ENCODE assay signal across 5 worm cellular contexts in the genomic region with DNA sequence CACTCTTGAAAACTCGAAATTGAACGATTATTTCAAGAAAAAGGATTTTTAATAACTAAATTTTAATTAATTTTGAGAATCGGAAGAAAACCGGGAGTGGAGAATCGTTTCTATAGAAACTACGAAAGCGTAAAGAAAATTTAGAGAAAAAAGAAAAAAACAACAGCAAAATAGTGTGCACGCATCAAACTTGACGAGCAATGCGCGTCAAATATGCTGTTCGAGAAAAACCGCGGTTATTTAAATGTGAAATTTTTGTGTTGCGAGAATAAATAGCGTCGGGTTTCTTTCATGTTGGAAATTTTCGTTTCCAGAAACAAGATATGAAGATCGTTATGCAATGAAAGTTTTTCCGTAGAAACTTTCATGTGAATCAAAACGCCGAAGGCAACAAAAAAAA.
TF ChIP-seq lines count a peak whose summit lies in the region.

No protein-coding gene starts in this region.

TF ChIP-seq in whole organism, L1 larva, 84 proteins besides CTCF, POLR2A, EP300 and RAD21 (continued from another document and continues in another):
- TF ChIP-seq hpl-2 (GFP tag; optimal IDR thresholded peaks at IDR 0.05; lab: Kevin White, UChicago): no peak
- TF ChIP-seq pqm-1 (tag; optimal IDR thresholded peaks at IDR 0.05; lab: Kevin White, UChicago): no peak
- peak; percentile 43 for TF ChIP-seq snpc-4 (tag; optimal IDR thresholded peaks at IDR 0.05; lab: Kevin White, UChicago)
- TF ChIP-seq dpl-1 (GFP tag; optimal IDR thresholded peaks at IDR 0.05; lab: Kevin White, UChicago): peak; percentile 90 to 95 (median 94)
- no peak for TF ChIP-seq fos-1 (tag; optimal IDR thresholded peaks at IDR 0.05; lab: Kevin White, UChicago)
- TF ChIP-seq vab-15 (tag; optimal IDR thresholded peaks at IDR 0.05; lab: Kevin White, UChicago): no peak
- no peak for TF ChIP-seq aha-1 (tag; optimal IDR thresholded peaks at IDR 0.05; lab: Kevin White, UChicago)
- TF ChIP-seq lin-13 (GFP tag; optimal IDR thresholded peaks at IDR 0.05; lab: Kevin White, UChicago): peak; percentile 8
- TF ChIP-seq ztf-4 (tag; optimal IDR thresholded peaks at IDR 0.05; lab: Kevin White, UChicago): no peak
- TF ChIP-seq aly-2 (tag; optimal IDR thresholded peaks at IDR 0.05; lab: Kevin White, UChicago): no peak
- TF ChIP-seq Y116A8C.19 (tag; optimal IDR thresholded peaks at IDR 0.05; lab: Kevin White, UChicago; ENCODE audit: borderline replicate concordance): no peak
- TF ChIP-seq sup-37 (GFP tag; optimal IDR thresholded peaks at IDR 0.05; lab: Kevin White, UChicago): no peak
- TF ChIP-seq fkh-4 (tag; optimal IDR thresholded peaks at IDR 0.05; lab: Kevin White, UChicago; ENCODE audit: borderline replicate concordance): no peak
- no peak for TF ChIP-seq elt-2 (tag; optimal IDR thresholded peaks at IDR 0.05; lab: Kevin White, UChicago)
- TF ChIP-seq hlh-17 (GFP tag; optimal IDR thresholded peaks at IDR 0.05; lab: Kevin White, UChicago; ENCODE audit: borderline replicate concordance): no peak
- peak; percentile 17 to 60 (median 21) for TF ChIP-seq ceh-82 (tag; optimal IDR thresholded peaks at IDR 0.05; lab: Kevin White, UChicago)
- peak; percentile 93 to 97 for TF ChIP-seq lin-35 (GFP tag; optimal IDR thresholded peaks at IDR 0.05; lab: Kevin White, UChicago)
- TF ChIP-seq skn-1 (tag; optimal IDR thresholded peaks at IDR 0.05; lab: Kevin White, UChicago): peak; percentile 53
- TF ChIP-seq ztf-11 (tag; optimal IDR thresholded peaks at IDR 0.05; lab: Kevin White, UChicago): no peak
- TF ChIP-seq lin-14 (GFP tag; optimal IDR thresholded peaks at IDR 0.05; lab: Kevin White, UChicago): peak; percentile 7
- TF ChIP-seq egl-13 (tag; optimal IDR thresholded peaks at IDR 0.05; lab: Kevin White, UChicago): no peak
- TF ChIP-seq elt-3 (tag; optimal IDR thresholded peaks at IDR 0.05; lab: Kevin White, UChicago): no peak
- peak; percentile 43 for TF ChIP-seq xbp-1 (tag; optimal IDR thresholded peaks at IDR 0.05; lab: Kevin White, UChicago)
- TF ChIP-seq nhr-85 (tag; lab: Kevin White, UChicago): peak; percentile 41
- TF ChIP-seq snu-23 (GFP tag; optimal IDR thresholded peaks at IDR 0.05; lab: Kevin White, UChicago): peak; percentile 63

TF ChIP-seq in whole organism, L2 larva, 48 proteins besides CTCF, POLR2A, EP300 and RAD21 (continued from another document):
- TF ChIP-seq unc-55 (GFP tag; optimal IDR thresholded peaks at IDR 0.05; lab: Kevin White, UChicago) (peak; percentile 83), lsy-2 (tag; optimal IDR thresholded peaks at IDR 0.05; lab: Kevin White, UChicago) (peak; percentile 27 to 82), gmeb-1 (tag; optimal IDR thresholded peaks at IDR 0.05; lab: Kevin White, UChicago) (peak; percentile 92), peb-1 (tag; optimal IDR thresholded peaks at IDR 0.05; lab: Kevin White, UChicago) (no peak)
TF ChIP-seq in whole organism, L2 larva: peak in this region for 11.

TF ChIP-seq in whole organism, L3 larva, 47 proteins besides CTCF, POLR2A, EP300 and RAD21 (continued from another document):
- peak; percentile 48 for TF ChIP-seq snpc-4 (tag; optimal IDR thresholded peaks at IDR 0.05; lab: Kevin White, UChicago)
- no peak for TF ChIP-seq tbx-2 (tag; optimal IDR thresholded peaks at IDR 0.05; lab: Kevin White, UChicago)
- no peak for TF ChIP-seq nhr-77 (tag; optimal IDR thresholded peaks at IDR 0.05; lab: Kevin White, UChicago)
- no peak for TF ChIP-seq jun-1 (tag; optimal IDR thresholded peaks at IDR 0.05; lab: Kevin White, UChicago)

TF ChIP-seq in whole organism, L4 larva, 104 proteins besides CTCF, POLR2A, EP300 and RAD21 (continued from another document):
- TF ChIP-seq mdl-1 (tag; optimal IDR thresholded peaks at IDR 0.05; lab: Kevin White, UChicago) (no peak), fkh-10 (GFP tag; optimal IDR thresholded peaks at IDR 0.05; lab: Kevin White, UChicago) (no peak), unc-130 (GFP tag; optimal IDR thresholded peaks at IDR 0.05; lab: Kevin White, UChicago) (no peak), lim-7 (GFP tag; IDR thresholded peaks at IDR 0.05; lab: Robert Waterston, UW) (no peak), ceh-28 (tag; optimal IDR thresholded peaks at IDR 0.05; lab: Kevin White, UChicago) (no peak), nhr-77 (tag; optimal IDR thresholded peaks at IDR 0.05; lab: Kevin White, UChicago) (no peak), lin-15B (tag; optimal IDR thresholded peaks at IDR 0.05; lab: Kevin White, UChicago) (no peak), hlh-30 (tag; optimal IDR thresholded peaks at IDR 0.05; lab: Kevin White, UChicago; ENCODE audit: insufficient read depth) (peak; percentile 57), nhr-102 (tag; optimal IDR thresholded peaks at IDR 0.05; lab: Kevin White, UChicago) (no peak), hlh-11 (tag; optimal IDR thresholded peaks at IDR 0.05; lab: Kevin White, UChicago) (no peak), jun-1 (tag; optimal IDR thresholded peaks at IDR 0.05; lab: Kevin White, UChicago) (no peak), hmg-1.1 (GFP tag; IDR thresholded peaks at IDR 0.05; lab: Robert Waterston, UW) (peak; percentile 43; the same call in 1 of the 2 replicates), ztf-7 (tag; optimal IDR thresholded peaks at IDR 0.05; lab: Kevin White, UChicago) (no peak), spr-3 (GFP tag; optimal IDR thresholded peaks at IDR 0.05; lab: Kevin White, UChicago) (no peak), T20F7.1 (GFP tag; optimal IDR thresholded peaks at IDR 0.05; lab: Kevin White, UChicago) (peak; percentile 65), aly-2 (tag; optimal IDR thresholded peaks at IDR 0.05; lab: Kevin White, UChicago) (no peak), php-3 (GFP tag; IDR thresholded peaks at IDR 0.05; lab: Robert Waterston, UW) (no peak), lin-38 (GFP tag; IDR thresholded peaks at IDR 0.05; lab: Robert Waterston, UW) (peak; percentile 52), dve-1 (tag; optimal IDR thresholded peaks at IDR 0.05; lab: Kevin White, UChicago; ENCODE audit: insufficient read depth) (no peak), spr-1 (tag; optimal IDR thresholded peaks at IDR 0.05; lab: Kevin White, UChicago) (no peak)

TF ChIP-seq in whole organism, young adult, 124 proteins besides CTCF, POLR2A, EP300 and RAD21 (continued from another document):
- TF ChIP-seq tbp1 (GFP tag; optimal IDR thresholded peaks at IDR 0.05; lab: Kevin White, UChicago): no peak
- TF ChIP-seq ccch-3 (GFP tag; optimal IDR thresholded peaks at IDR 0.05; lab: Kevin White, UChicago): no peak
- no peak for TF ChIP-seq snpc-4 (GFP tag; optimal IDR thresholded peaks at IDR 0.05; lab: Kevin White, UChicago)
- TF ChIP-seq snpc-4 (tag; optimal IDR thresholded peaks at IDR 0.05; lab: Kevin White, UChicago): peak in 1 of 4 experiments; percentile 11
- TF ChIP-seq Y53F4B.3 (GFP tag; IDR thresholded peaks at IDR 0.05; lab: Robert Waterston, UW): no peak
- TF ChIP-seq lir-1 (GFP tag; conservative IDR thresholded peaks at IDR 0.05; lab: Robert Waterston, UW): no peak
- TF ChIP-seq rec-8 (tag; optimal IDR thresholded peaks at IDR 0.05; lab: Kevin White, UChicago): no peak
- no peak for TF ChIP-seq let-526 (GFP tag; IDR thresholded peaks at IDR 0.05; lab: Robert Waterston, UW)
- TF ChIP-seq cebp-2 (GFP tag; IDR thresholded peaks at IDR 0.05; lab: Robert Waterston, UW): no peak
- no peak for TF ChIP-seq dox-1 (GFP tag; IDR thresholded peaks at IDR 0.05; lab: Robert Waterston, UW)
- no peak for TF ChIP-seq T07F8.4 (tag; optimal IDR thresholded peaks at IDR 0.05; lab: Kevin White, UChicago)
- no peak for TF ChIP-seq lin-40 (tag; optimal IDR thresholded peaks at IDR 0.05; lab: Kevin White, UChicago)
- TF ChIP-seq sptf-2 (GFP tag; optimal IDR thresholded peaks at IDR 0.05; lab: Kevin White, UChicago): no peak
- TF ChIP-seq ZK185.1 (tag; optimal IDR thresholded peaks at IDR 0.05; lab: Kevin White, UChicago; ENCODE audit: poor library complexity, severe bottlenecking): no peak
- TF ChIP-seq rcor-1 (GFP tag; IDR thresholded peaks at IDR 0.05; lab: Robert Waterston, UW): no peak
- no peak for TF ChIP-seq ceh-58 (GFP tag; IDR thresholded peaks at IDR 0.05; lab: Robert Waterston, UW)
- TF ChIP-seq B0019.2 (GFP tag; conservative IDR thresholded peaks at IDR 0.05; lab: Robert Waterston, UW): no peak
- peak; percentile 68 for TF ChIP-seq lin-54 (GFP tag; optimal IDR thresholded peaks at IDR 0.05; lab: Kevin White, UChicago)
- peak; percentile 48 for TF ChIP-seq dpl-1 (GFP tag; optimal IDR thresholded peaks at IDR 0.05; lab: Kevin White, UChicago)
- TF ChIP-seq hrde-1 (tag; optimal IDR thresholded peaks at IDR 0.05; lab: Kevin White, UChicago; ENCODE audit: borderline replicate concordance): no peak
- peak; percentile 54 for TF ChIP-seq efl-1 (GFP tag; optimal IDR thresholded peaks at IDR 0.05; lab: Kevin White, UChicago)
- TF ChIP-seq snpc-1.1 (tag; optimal IDR thresholded peaks at IDR 0.05; lab: Kevin White, UChicago; ENCODE audit: insufficient read depth): no peak
- TF ChIP-seq nfya-1 (tag; optimal IDR thresholded peaks at IDR 0.05; lab: Kevin White, UChicago; ENCODE audit: borderline replicate concordance, insufficient read depth): no peak
- no peak for TF ChIP-seq ztf-28 (GFP tag; IDR thresholded peaks at IDR 0.05; lab: Robert Waterston, UW)
- no peak for TF ChIP-seq F39B2.1 (GFP tag; IDR thresholded peaks at IDR 0.05; lab: Robert Waterston, UW)
- TF ChIP-seq lin-35 (GFP tag; optimal IDR thresholded peaks at IDR 0.05; lab: Kevin White, UChicago): peak in 2 of 3 experiments; percentile 6 to 72
- TF ChIP-seq bed-2 (GFP tag; IDR thresholded peaks at IDR 0.05; lab: Robert Waterston, UW): no peak
- TF ChIP-seq F52B5.7 (tag; optimal IDR thresholded peaks at IDR 0.05; lab: Kevin White, UChicago): no peak
- TF ChIP-seq hmg-20 (GFP tag; IDR thresholded peaks at IDR 0.05; lab: Robert Waterston, UW): no peak
- TF ChIP-seq F55B11.4 (tag; optimal IDR thresholded peaks at IDR 0.05; lab: Kevin White, UChicago; ENCODE audit: borderline replicate concordance, insufficient read depth): no peak
- TF ChIP-seq tlf-1 (GFP tag; optimal IDR thresholded peaks at IDR 0.05; lab: Kevin White, UChicago): no peak
- no peak for TF ChIP-seq mel-28 (tag; optimal IDR thresholded peaks at IDR 0.05; lab: Kevin White, UChicago; ENCODE audit: borderline replicate concordance)
- TF ChIP-seq unc-62 (GFP tag; optimal IDR thresholded peaks at IDR 0.05; lab: Kevin White, UChicago): no peak
- no peak for TF ChIP-seq F23B12.7 (tag; optimal IDR thresholded peaks at IDR 0.05; lab: Kevin White, UChicago; ENCODE audit: insufficient read depth)
- no peak for TF ChIP-seq ztf-3 (GFP tag; optimal IDR thresholded peaks at IDR 0.05; lab: Kevin White, UChicago)
- no peak for TF ChIP-seq zfh-2 (GFP tag; conservative IDR thresholded peaks at IDR 0.05; lab: Robert Waterston, UW)
